Fruit fly (Drosophila melanogaster) S2 (cell line): ENCODE measurements around the gene He.

ENCODE experiments used
- CG8478 ChIP-seq: fragments of >200 bp; optimal IDR thresholded peaks from 2 replicates; lab custom pipeline; 2018
- CTCF ChIP-seq, 2 experiments: fragments of >200 bp; optimal IDR thresholded peaks; 2 replicates each; lab custom pipeline; 2018

- no peak for TF ChIP-seq CTCF (optimal IDR thresholded peaks at IDR 0.05; lab: Kevin White, UChicago)
- no peak for TF ChIP-seq CG8478 (lab: Kevin White, UChicago)
These were observed 5.9 kb downstream of the He start, which contains the start of gene NimB2 for dm6 chr2L:13966732-13967316.
